Worm (Caenorhabditis elegans) whole organism, early embryonic: ENCODE data around the gene dmd-6.

Experiments used
- B0310.2 ChIP-seq: sonication (generic microtip); optimal IDR thresholded peaks from 2 replicates; lab custom pipeline; 2016; ENCODE audit warnings: mild to moderate bottlenecking, missing genetic modification characterization, missing compliant biosample characterization
- F13C5.2 ChIP-seq: sonication (generic microtip); optimal IDR thresholded peaks from 2 replicates; lab custom pipeline; 2017; ENCODE audit warnings: mild to moderate bottlenecking, missing genetic modification characterization, inconsistent platforms, missing compliant biosample characterization
- aly-1 ChIP-seq: sonication (generic microtip); optimal IDR thresholded peaks from 2 replicates; lab custom pipeline; 2016; ENCODE audit warnings: missing genetic modification characterization, missing compliant biosample characterization
- ama-1 ChIP-seq: fragments of 150-350 bp; optimal IDR thresholded peaks from 2 replicates; lab custom pipeline; 2014
- ceh-13 ChIP-seq: fragments of 200-800 bp; sonication (Bioruptor generic); optimal IDR thresholded peaks from 2 replicates; lab custom pipeline; 2018; ENCODE audit warnings: mild to moderate bottlenecking, missing genetic modification characterization, missing compliant biosample characterization
- ceh-36 ChIP-seq: sonication (generic microtip); optimal IDR thresholded peaks from 2 replicates; lab custom pipeline; 2016; ENCODE audit warnings: missing genetic modification characterization, inconsistent platforms, missing compliant biosample characterization
- ets-7 ChIP-seq: sonication (generic microtip); optimal IDR thresholded peaks from 2 replicates; lab custom pipeline; 2016; ENCODE audit warnings: missing genotype, missing genetic modification characterization, missing compliant biosample characterization
- flt-1 ChIP-seq: fragments of 200-800 bp; sonication (Bioruptor generic); IDR thresholded peaks from 2 replicates; pipeline ENCODE4 v1.3.6; 2022; ENCODE audit warnings: missing genetic modification characterization, missing compliant biosample characterization
- hmbx-1 ChIP-seq: sonication (generic microtip); optimal IDR thresholded peaks from 2 replicates; lab custom pipeline; 2016; ENCODE audit warnings: mild to moderate bottlenecking, missing genetic modification characterization, missing compliant biosample characterization
- hmg-4 ChIP-seq: fragments of 200-800 bp; sonication (Bioruptor generic); optimal IDR thresholded peaks from 2 replicates; lab custom pipeline; 2018; ENCODE audit warnings: mild to moderate bottlenecking, missing genetic modification characterization, missing compliant biosample characterization
- hnd-1 ChIP-seq: sonication (generic microtip); optimal IDR thresholded peaks from 2 replicates; lab custom pipeline; 2016; ENCODE audit warnings: missing genetic modification characterization, missing compliant biosample characterization
- sea-1 ChIP-seq: fragments of 200-800 bp; sonication (Bioruptor generic); conservative IDR thresholded peaks from 2 replicates; pipeline ENCODE4 v1.3.6; 2022; ENCODE audit warnings: missing genetic modification characterization, missing compliant biosample characterization
- tbx-37 ChIP-seq: fragments of 200-800 bp; sonication (Bioruptor generic); conservative IDR thresholded peaks from 2 replicates; pipeline ENCODE4 v1.3.6; 2022; ENCODE audit warnings: missing genetic modification reagents, missing genetic modification characterization, missing compliant biosample characterization

The dmd-6 gene

DNA sequence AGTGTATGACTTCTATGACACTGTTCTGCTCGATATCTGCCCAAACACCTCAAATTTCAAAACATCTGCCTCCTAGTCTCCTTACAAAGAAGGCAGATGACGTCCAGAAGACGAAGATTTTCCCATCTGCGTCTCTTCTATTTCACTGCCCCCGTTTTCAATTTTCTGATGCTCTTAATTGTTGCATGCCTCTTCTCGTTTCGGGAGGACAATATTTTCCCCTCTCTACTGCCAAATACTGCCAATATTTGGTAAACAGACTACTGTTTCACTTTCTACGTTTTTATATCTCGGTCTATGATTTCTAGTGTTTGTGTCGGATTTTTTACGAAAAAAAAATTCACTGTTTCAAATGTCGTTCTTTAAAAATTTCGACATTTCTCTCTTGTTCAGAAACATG lies 45.0 kb downstream of the dmd-6 start:
- TF ChIP-seq ceh-36 (tag; lab: Kevin White, UChicago) (no peak), sea-1 (GFP tag; lab: Robert Waterston, UW) (no peak), aly-1 (tag; lab: Kevin White, UChicago) (no peak), hmbx-1 (tag; lab: Kevin White, UChicago) (no peak), ets-7 (tag; lab: Kevin White, UChicago) (no peak), ceh-13 (GFP tag; lab: Kevin White, UChicago) (no peak), F13C5.2 (tag; lab: Kevin White, UChicago) (no peak), flt-1 (GFP tag; lab: Robert Waterston, UW) (no peak), hmg-4 (GFP tag; lab: Kevin White, UChicago) (no peak), ama-1 (lab: Kevin White, UChicago) (no peak), tbx-37 (no peak), hnd-1 (tag; lab: Kevin White, UChicago) (no peak), B0310.2 (tag; lab: Kevin White, UChicago) (no peak)
